Fruit fly (Drosophila melanogaster): ENCODE results near the gene Cpr76Ba.

Cpr76Ba gene

dm6 chr3L:19557197-19557995 lies 39.3 kb upstream of the Cpr76Ba start (continued):
- TF ChIP-seq Fer2 (tag; optimal IDR thresholded peaks at IDR 0.05) (no peak), CG17829 (tag; optimal IDR thresholded peaks at IDR 0.05) (peak; percentile 64), CG3065 (GFP tag; optimal IDR thresholded peaks at IDR 0.05) (no peak), Optix (GFP tag; IDR thresholded peaks at IDR 0.05) (no peak), CG17912 (GFP tag; optimal IDR thresholded peaks at IDR 0.05) (no peak), salm (tag; optimal IDR thresholded peaks at IDR 0.05) (no peak), zfh1 (GFP tag; IDR thresholded peaks at IDR 0.05) (no peak), jigr1 (GFP tag; IDR thresholded peaks at IDR 0.05) (no peak), kah (GFP tag; optimal IDR thresholded peaks at IDR 0.05) (no peak), Trl (optimal IDR thresholded peaks at IDR 0.05) (no peak), Trl (GFP tag; optimal IDR thresholded peaks at IDR 0.05) (no peak), CG2875 (GFP tag; optimal IDR thresholded peaks at IDR 0.05) (no peak), CG12219 (GFP tag; optimal IDR thresholded peaks at IDR 0.05) (no peak), CG31441 (GFP tag; IDR thresholded peaks at IDR 0.05) (peak; percentile 66), ham (GFP tag; IDR thresholded peaks at IDR 0.05) (no peak), CG7963 (GFP tag; IDR thresholded peaks at IDR 0.05; ENCODE audit: partially characterized antibody) (no peak), zen2 (GFP tag; IDR thresholded peaks at IDR 0.05; ENCODE audit: partially characterized antibody) (no peak), jing (GFP tag; optimal IDR thresholded peaks at IDR 0.05) (no peak), CG7357 (GFP tag; IDR thresholded peaks at IDR 0.05) (no peak), Fer3 (tag; optimal IDR thresholded peaks at IDR 0.05) (no peak), Lpt (GFP tag; optimal IDR thresholded peaks at IDR 0.05) (no peak), Aef1 (GFP tag; IDR thresholded peaks at IDR 0.05) (no peak), CG8944 (GFP tag; optimal IDR thresholded peaks at IDR 0.05) (no peak), CG15269 (tag; optimal IDR thresholded peaks at IDR 0.05) (no peak), CG11456 (GFP tag; IDR thresholded peaks at IDR 0.05) (no peak), fd96Cb (tag; optimal IDR thresholded peaks at IDR 0.05) (peak; percentile 25), ac (GFP tag; optimal IDR thresholded peaks at IDR 0.05) (peak; percentile 78), ttk (GFP tag; IDR thresholded peaks at IDR 0.05) (no peak), Nf-YA (GFP tag; IDR thresholded peaks at IDR 0.05) (no peak), tna (GFP tag; IDR thresholded peaks at IDR 0.05; ENCODE audit: partially characterized antibody) (no peak), gcm2 (GFP tag; optimal IDR thresholded peaks at IDR 0.05) (no peak), CG33557 (GFP tag; optimal IDR thresholded peaks at IDR 0.05) (peak; percentile 81), eyg (GFP tag; optimal IDR thresholded peaks at IDR 0.05) (no peak), sisA (GFP tag; IDR thresholded peaks at IDR 0.05) (no peak), Deaf1 (tag; optimal IDR thresholded peaks at IDR 0.05) (no peak), gro (GFP tag; optimal IDR thresholded peaks at IDR 0.05) (no peak), CG31365 (tag; optimal IDR thresholded peaks at IDR 0.05) (no peak), bowl (GFP tag; IDR thresholded peaks at IDR 0.05) (no peak)

- no peak for TF ChIP-seq chinmo (GFP tag; IDR thresholded peaks at IDR 0.05; ENCODE audit: partially characterized antibody)
- TF ChIP-seq amos (GFP tag; IDR thresholded peaks at IDR 0.05; ENCODE audit: partially characterized antibody), result 0 out of 2 replicates have a peak, but pooled peaks have one; percentile 8
- no peak for TF ChIP-seq NFAT (GFP tag; IDR thresholded peaks at IDR 0.05)
- no peak for TF ChIP-seq sima (GFP tag; optimal IDR thresholded peaks at IDR 0.05)
- TF ChIP-seq pros (GFP tag; optimal IDR thresholded peaks at IDR 0.05), result peak; percentile 52
- peak; percentile 46 for TF ChIP-seq zen (tag; optimal IDR thresholded peaks at IDR 0.05)
- no peak for TF ChIP-seq Ets97D (GFP tag; optimal IDR thresholded peaks at IDR 0.05)
- no peak for TF ChIP-seq jumu (GFP tag; optimal IDR thresholded peaks at IDR 0.05)
- TF ChIP-seq D (optimal IDR thresholded peaks at IDR 0.05), result peak; percentile 39
- no peak for TF ChIP-seq D (GFP tag; optimal IDR thresholded peaks at IDR 0.05)
- peak; percentile 57 for TF ChIP-seq CG15479 (GFP tag; optimal IDR thresholded peaks at IDR 0.05)
- no peak for TF ChIP-seq CG11696 (GFP tag; IDR thresholded peaks at IDR 0.05)
- no peak for TF ChIP-seq CG9727 (GFP tag; optimal IDR thresholded peaks at IDR 0.05)
- TF ChIP-seq kay (GFP tag; optimal IDR thresholded peaks at IDR 0.05), result no peak
- peak; percentile 54 for TF ChIP-seq Med (GFP tag)
Measured at dm6 chr3L:19556738-19557137, 38.6 kb upstream of the Cpr76Ba start.

Measured in whole organism, embryonic.